Worm (Caenorhabditis elegans): ENCODE measurements around the gene nspc-17.

The nspc-17 gene

ce11 chrX:14503282-14503681 is 21.7 kb downstream of the nspc-17 start:
- TF ChIP-seq lin-32 (GFP tag; optimal IDR thresholded peaks at IDR 0.05) (no peak), ztf-11 (tag; optimal IDR thresholded peaks at IDR 0.05) (no peak), nhr-2 (tag; optimal IDR thresholded peaks at IDR 0.05) (peak; percentile 46), ceh-43 (GFP tag; optimal IDR thresholded peaks at IDR 0.05) (no peak), drap-1 (GFP tag; optimal IDR thresholded peaks at IDR 0.05) (no peak), ham-2 (GFP tag; optimal IDR thresholded peaks at IDR 0.05) (no peak), nhr-28 (tag; optimal IDR thresholded peaks at IDR 0.05) (no peak), flh-1 (GFP tag; optimal IDR thresholded peaks at IDR 0.05) (no peak), ces-1 (GFP tag; optimal IDR thresholded peaks at IDR 0.05) (no peak), lin-13 (tag; optimal IDR thresholded peaks at IDR 0.05) (peak; percentile 17), snpc-4 (tag; optimal IDR thresholded peaks at IDR 0.05) (no peak), elt-3 (tag; optimal IDR thresholded peaks at IDR 0.05) (no peak), M03D4.4 (tag; optimal IDR thresholded peaks at IDR 0.05) (no peak), nhr-237 (tag; optimal IDR thresholded peaks at IDR 0.05) (no peak), mep-1 (tag; optimal IDR thresholded peaks at IDR 0.05) (no peak), unc-62 (GFP tag; optimal IDR thresholded peaks at IDR 0.05) (peak; percentile 90), pha-4 (tag; optimal IDR thresholded peaks at IDR 0.05) (no peak), blmp-1 (tag; optimal IDR thresholded peaks at IDR 0.05) (no peak), nhr-12 (tag; optimal IDR thresholded peaks at IDR 0.05) (no peak), lsy-2 (tag; optimal IDR thresholded peaks at IDR 0.05) (no peak), unc-39 (tag; optimal IDR thresholded peaks at IDR 0.05) (no peak), mls-2 (tag; optimal IDR thresholded peaks at IDR 0.05) (no peak), nhr-76 (tag; optimal IDR thresholded peaks at IDR 0.05) (no peak), hlh-1 (tag; optimal IDR thresholded peaks at IDR 0.05) (peak; percentile 96), tbx-8 (GFP tag; optimal IDR thresholded peaks at IDR 0.05) (no peak)

- TF ChIP-seq nhr-237 (tag; optimal IDR thresholded peaks at IDR 0.05), result no peak
- no peak for TF ChIP-seq blmp-1 (tag; optimal IDR thresholded peaks at IDR 0.05)
- TF ChIP-seq nhr-12 (tag; optimal IDR thresholded peaks at IDR 0.05), result no peak
- no peak for TF ChIP-seq sem-2 (GFP tag; optimal IDR thresholded peaks at IDR 0.05)
- TF ChIP-seq snpc-4 (tag; optimal IDR thresholded peaks at IDR 0.05), result no peak
- TF ChIP-seq ceh-43 (GFP tag; optimal IDR thresholded peaks at IDR 0.05), result no peak
- no peak for TF ChIP-seq mep-1 (tag; optimal IDR thresholded peaks at IDR 0.05)
- TF ChIP-seq unc-62 (GFP tag; optimal IDR thresholded peaks at IDR 0.05), result peak; percentile 48
Measured at ce11 chrX:14502116-14502587, 22.8 kb downstream of the nspc-17 start.

- TF ChIP-seq nhr-28 (tag; optimal IDR thresholded peaks at IDR 0.05) (no peak), mab-5 (tag; optimal IDR thresholded peaks at IDR 0.05) (no peak), elt-1 (tag; optimal IDR thresholded peaks at IDR 0.05; ENCODE audit: borderline replicate concordance, insufficient read depth) (no peak), elt-3 (tag; optimal IDR thresholded peaks at IDR 0.05) (no peak), snpc-4 (tag; optimal IDR thresholded peaks at IDR 0.05) (no peak), unc-120 (tag; optimal IDR thresholded peaks at IDR 0.05; ENCODE audit: poor library complexity, severe bottlenecking) (no peak), lin-13 (tag; optimal IDR thresholded peaks at IDR 0.05) (no peak), ham-2 (GFP tag; optimal IDR thresholded peaks at IDR 0.05) (no peak), mep-1 (tag; optimal IDR thresholded peaks at IDR 0.05) (no peak), nhr-76 (tag; optimal IDR thresholded peaks at IDR 0.05) (no peak), mls-2 (tag; optimal IDR thresholded peaks at IDR 0.05) (no peak), nhr-2 (tag; optimal IDR thresholded peaks at IDR 0.05) (no peak), unc-39 (tag; optimal IDR thresholded peaks at IDR 0.05) (no peak), ceh-43 (GFP tag; optimal IDR thresholded peaks at IDR 0.05) (no peak), tbx-8 (GFP tag; optimal IDR thresholded peaks at IDR 0.05) (no peak), ceh-39 (tag; optimal IDR thresholded peaks at IDR 0.05) (no peak), hlh-1 (tag; optimal IDR thresholded peaks at IDR 0.05) (no peak), M03D4.4 (tag; optimal IDR thresholded peaks at IDR 0.05) (no peak), unc-62 (GFP tag; optimal IDR thresholded peaks at IDR 0.05) (no peak), flh-1 (GFP tag; optimal IDR thresholded peaks at IDR 0.05) (no peak)
Measured at ce11 chrX:14500422-14501058, 24.4 kb downstream of the nspc-17 start.

- TF ChIP-seq hlh-1 (tag; optimal IDR thresholded peaks at IDR 0.05) (no peak), sptf-1 (tag; optimal IDR thresholded peaks at IDR 0.05) (no peak), lsy-2 (tag; optimal IDR thresholded peaks at IDR 0.05) (no peak), M03D4.4 (tag; optimal IDR thresholded peaks at IDR 0.05) (no peak)
Measured at ce11 chrX:14499830-14500409, 25.1 kb downstream of the nspc-17 start.

Measured in whole organism, mixed stage, embryonic.